Worm (Caenorhabditis elegans) whole organism, mixed stage, embryonic: ENCODE measurements around the gene nas-27.

ENCODE experiments used
- M03D4.4 ChIP-seq: sonication (generic microtip); optimal IDR thresholded peaks from 2 replicates; lab custom pipeline; 2017; ENCODE audit warnings: mild to moderate bottlenecking, missing genetic modification characterization, missing compliant biosample characterization
- bed-3 ChIP-seq: fragments of 200-800 bp; sonication (Bioruptor generic); optimal IDR thresholded peaks from 3 replicates; lab custom pipeline; 2018; ENCODE audit warnings: mild to moderate bottlenecking, missing genetic modification characterization, moderate library complexity, missing compliant biosample characterization
- ceh-39 ChIP-seq: fragments of 150-350 bp; optimal IDR thresholded peaks from 2 replicates; lab custom pipeline; 2014; ENCODE audit warnings: missing biosample characterization, missing genetic modification characterization
- ceh-43 ChIP-seq: fragments of 200-800 bp; sonication (Bioruptor generic); optimal IDR thresholded peaks from 2 replicates; lab custom pipeline; 2018; ENCODE audit warnings: mild to moderate bottlenecking, missing genetic modification characterization, moderate library complexity, missing compliant biosample characterization
- ceh-83 ChIP-seq: fragments of 200-800 bp; sonication (Bioruptor generic); optimal IDR thresholded peaks from 2 replicates; lab custom pipeline; 2018; ENCODE audit warnings: mild to moderate bottlenecking, missing genetic modification characterization, missing compliant biosample characterization
- ces-1 ChIP-seq: fragments of 150-350 bp; optimal IDR thresholded peaks from 2 replicates; lab custom pipeline; 2014; ENCODE audit warnings: missing biosample characterization, missing genetic modification reagents, missing genetic modification characterization
- cnd-1 ChIP-seq: fragments of 200-800 bp; sonication (Bioruptor generic); optimal IDR thresholded peaks from 2 replicates; lab custom pipeline; 2018; ENCODE audit warnings: mild to moderate bottlenecking, missing genetic modification characterization, missing compliant biosample characterization
- drap-1 ChIP-seq: fragments of 200-800 bp; sonication (Bioruptor generic); optimal IDR thresholded peaks from 3 replicates; lab custom pipeline; 2018; ENCODE audit warnings: mild to moderate bottlenecking, missing genetic modification characterization, missing compliant biosample characterization
- elt-1 ChIP-seq: sonication (generic microtip); optimal IDR thresholded peaks from 2 replicates; lab custom pipeline; 2017; ENCODE audit warnings: missing genetic modification characterization, mild to moderate bottlenecking, missing compliant biosample characterization, antibody characterized with exemption, moderate library complexity, borderline replicate concordance; ENCODE audit not compliant: insufficient read depth
- elt-3 ChIP-seq: fragments of 150-350 bp; optimal IDR thresholded peaks from 2 replicates; lab custom pipeline; 2014; ENCODE audit warnings: missing biosample characterization, missing genetic modification characterization
- flh-1 ChIP-seq: fragments of 200-800 bp; sonication (Bioruptor generic); optimal IDR thresholded peaks from 2 replicates; lab custom pipeline; 2018; ENCODE audit warnings: mild to moderate bottlenecking, missing genetic modification characterization, moderate library complexity, missing compliant biosample characterization
- hlh-1 ChIP-seq: fragments of 150-350 bp; optimal IDR thresholded peaks from 2 replicates; lab custom pipeline; 2014; ENCODE audit warnings: missing biosample characterization, missing genetic modification reagents, missing genetic modification characterization
- lin-13 ChIP-seq: fragments of 150-350 bp; optimal IDR thresholded peaks from 2 replicates; lab custom pipeline; 2014; ENCODE audit warnings: missing biosample characterization, missing genetic modification characterization
- lsy-2 ChIP-seq: fragments of 150-350 bp; optimal IDR thresholded peaks from 2 replicates; lab custom pipeline; 2014; ENCODE audit warnings: missing biosample characterization, missing genetic modification characterization
- mab-5 ChIP-seq: fragments of 150-350 bp; optimal IDR thresholded peaks from 2 replicates; lab custom pipeline; 2014; ENCODE audit warnings: missing biosample characterization, missing genetic modification characterization
- mls-2 ChIP-seq: sonication (generic microtip); optimal IDR thresholded peaks from 2 replicates; lab custom pipeline; 2016; ENCODE audit warnings: mild to moderate bottlenecking, missing genetic modification characterization, moderate library complexity, missing compliant biosample characterization
- nhr-2 ChIP-seq: fragments of 150-350 bp; optimal IDR thresholded peaks from 2 replicates; lab custom pipeline; 2014; ENCODE audit warnings: missing biosample characterization, missing genetic modification characterization
- nhr-237 ChIP-seq: fragments of 150-350 bp; optimal IDR thresholded peaks from 2 replicates; lab custom pipeline; 2014; ENCODE audit warnings: missing biosample characterization, missing genetic modification characterization
- nhr-28 ChIP-seq: fragments of 150-350 bp; optimal IDR thresholded peaks from 2 replicates; lab custom pipeline; 2014; ENCODE audit warnings: missing biosample characterization, missing genetic modification characterization
- nhr-76 ChIP-seq: sonication (generic microtip); optimal IDR thresholded peaks from 2 replicates; lab custom pipeline; 2017; ENCODE audit warnings: missing biosample characterization, missing genetic modification characterization
- sem-2 ChIP-seq: fragments of 200-800 bp; sonication (Bioruptor generic); optimal IDR thresholded peaks from 2 replicates; lab custom pipeline; 2018; ENCODE audit warnings: mild to moderate bottlenecking, missing genetic modification characterization, missing compliant biosample characterization
- snpc-4 ChIP-seq: fragments of 150-350 bp; optimal IDR thresholded peaks from 2 replicates; lab custom pipeline; 2014; ENCODE audit warnings: missing biosample characterization, missing genetic modification characterization
- sptf-1 ChIP-seq: sonication (generic microtip); optimal IDR thresholded peaks from 2 replicates; lab custom pipeline; 2017; ENCODE audit warnings: mild to moderate bottlenecking, missing genetic modification characterization, moderate library complexity, missing compliant biosample characterization
- tbx-8 ChIP-seq: fragments of 200-800 bp; sonication (Bioruptor generic); optimal IDR thresholded peaks from 2 replicates; lab custom pipeline; 2018; ENCODE audit warnings: mild to moderate bottlenecking, missing genetic modification characterization, moderate library complexity, missing compliant biosample characterization
- unc-39 ChIP-seq: fragments of 150-350 bp; optimal IDR thresholded peaks from 2 replicates; lab custom pipeline; 2014; ENCODE audit warnings: missing biosample characterization, missing genetic modification characterization
- unc-62 ChIP-seq: fragments of 150-350 bp; optimal IDR thresholded peaks from 2 replicates; lab custom pipeline; 2014; ENCODE audit warnings: missing biosample characterization, missing genetic modification reagents, missing genetic modification characterization
- ztf-11 ChIP-seq: fragments of 150-350 bp; optimal IDR thresholded peaks from 2 replicates; lab custom pipeline; 2014; ENCODE audit warnings: missing biosample characterization, missing genetic modification characterization

Gene nas-27

DNA sequence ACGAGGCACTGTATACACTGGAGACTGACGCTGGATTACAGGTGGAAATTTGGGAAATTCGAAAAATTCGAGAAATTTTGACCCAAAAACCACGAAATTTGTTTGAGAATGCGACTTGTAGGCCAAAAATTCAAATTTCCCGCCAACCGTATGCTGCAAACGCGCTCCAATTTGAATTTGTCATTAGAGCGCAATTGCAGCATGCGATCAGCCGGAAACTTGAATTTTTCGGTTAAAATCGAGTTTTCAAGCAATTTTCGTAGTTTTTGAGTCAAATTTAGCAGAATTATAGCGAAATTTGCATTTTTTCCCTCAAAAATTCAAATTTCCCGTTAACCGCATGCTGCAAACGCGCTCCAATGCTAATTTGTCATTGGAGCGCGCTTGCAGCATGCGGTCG, 48.9 kb downstream of the nas-27 start:
- no peak for TF ChIP-seq sptf-1 (tag; lab: Kevin White, UChicago)
- no peak for TF ChIP-seq elt-1 (tag; lab: Kevin White, UChicago)

DNA sequence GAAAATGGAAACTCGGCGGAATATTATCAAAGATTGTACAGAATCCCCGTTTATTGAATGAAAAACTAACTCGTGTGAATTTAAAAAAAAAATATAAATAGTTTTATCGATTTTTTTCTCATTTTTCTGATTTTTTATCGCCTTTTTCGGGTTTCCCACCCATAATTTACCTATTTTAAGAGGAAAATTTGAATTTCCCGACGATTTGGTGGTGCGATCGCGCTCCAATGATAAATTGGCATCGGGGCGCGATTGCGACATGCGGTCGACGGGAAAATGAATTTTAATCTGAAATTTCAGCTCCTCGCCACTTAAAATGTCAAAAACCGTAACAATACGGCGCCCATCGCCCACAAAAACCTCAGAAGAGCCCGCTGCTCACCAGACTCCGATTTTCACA, 51.4 kb downstream of the nas-27 start, which contains the start of gene taf-6.1:
taf-6.1 (plus strand) TSS at position 301 of the 400 bp plus-strand sequence.
- TF ChIP-seq ceh-39 (tag; lab: Kevin White, UChicago): no peak
- TF ChIP-seq unc-62 (GFP tag; lab: Kevin White, UChicago): no peak
- TF ChIP-seq snpc-4 (tag; lab: Kevin White, UChicago): no peak
- TF ChIP-seq nhr-76 (tag; lab: Kevin White, UChicago): no peak
- no peak for TF ChIP-seq nhr-28 (tag; lab: Kevin White, UChicago)
- no peak for TF ChIP-seq M03D4.4 (tag; lab: Kevin White, UChicago)
- TF ChIP-seq lsy-2 (tag; lab: Kevin White, UChicago): no peak
- TF ChIP-seq lin-13: no peak
- no peak for TF ChIP-seq tbx-8 (GFP tag; lab: Kevin White, UChicago)
- no peak for TF ChIP-seq ceh-83
- TF ChIP-seq nhr-2 (tag; lab: Kevin White, UChicago): no peak
- TF ChIP-seq mls-2 (tag; lab: Kevin White, UChicago): no peak
- no peak for TF ChIP-seq ces-1 (GFP tag; lab: Kevin White, UChicago)
- no peak for TF ChIP-seq cnd-1 (tag; lab: Kevin White, UChicago)
- no peak for TF ChIP-seq ceh-43 (GFP tag; lab: Kevin White, UChicago)
- TF ChIP-seq elt-1 (tag; lab: Kevin White, UChicago): no peak
- no peak for TF ChIP-seq ztf-11 (tag; lab: Kevin White, UChicago)
- no peak for TF ChIP-seq elt-3

DNA sequence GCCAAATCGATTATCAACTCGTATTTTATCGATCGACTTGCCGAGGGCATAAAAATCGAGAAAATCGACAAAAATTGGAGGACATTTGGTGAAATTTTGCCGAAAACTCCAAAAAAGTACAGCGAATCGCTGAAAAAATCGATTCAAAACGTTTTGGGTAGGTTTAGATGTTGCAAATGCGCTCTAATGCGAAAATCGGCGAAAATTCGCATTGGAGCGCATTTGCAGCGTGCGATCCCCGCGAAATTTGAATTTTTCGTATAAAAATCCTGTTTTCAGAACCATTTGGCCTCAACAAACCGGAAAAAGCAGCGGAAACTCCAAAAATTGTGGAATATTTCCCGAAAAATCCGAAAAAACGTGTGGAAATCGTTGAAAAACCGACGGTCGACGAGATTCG, 52.7 kb downstream of the nas-27 start:
- TF ChIP-seq cnd-1 (tag; lab: Kevin White, UChicago) (no peak), bed-3 (GFP tag; lab: Kevin White, UChicago) (no peak), nhr-28 (tag; lab: Kevin White, UChicago) (no peak), drap-1 (no peak), nhr-76 (tag; lab: Kevin White, UChicago) (no peak), sem-2 (GFP tag; lab: Kevin White, UChicago) (no peak), elt-3 (no peak), flh-1 (GFP tag; lab: Kevin White, UChicago) (no peak), hlh-1 (tag; lab: Kevin White, UChicago) (no peak), nhr-237 (tag; lab: Kevin White, UChicago) (no peak), snpc-4 (tag; lab: Kevin White, UChicago) (no peak), sptf-1 (tag; lab: Kevin White, UChicago) (no peak), mls-2 (tag; lab: Kevin White, UChicago) (no peak), mab-5 (tag; lab: Kevin White, UChicago) (no peak), unc-62 (GFP tag; lab: Kevin White, UChicago) (no peak), unc-39 (tag; lab: Kevin White, UChicago) (no peak), nhr-2 (tag; lab: Kevin White, UChicago) (no peak), ceh-43 (GFP tag; lab: Kevin White, UChicago) (no peak), lsy-2 (tag; lab: Kevin White, UChicago) (no peak), lin-13 (no peak)
